Fruit fly (Drosophila melanogaster) whole organism, embryonic: ENCODE data around the gene Wdfy2.

Source experiments
- Blimp-1 ChIP-seq: fragments of 200-800 bp; sonication (Bioruptor generic); optimal IDR thresholded peaks from 3 replicates; lab custom pipeline; 2018; ENCODE audit warnings: missing biosample characterization, missing genetic modification characterization, mild to moderate bottlenecking, moderate library complexity, missing genetic modification reagents
- CG11695 ChIP-seq: fragments of 200-800 bp; sonication (Bioruptor generic); IDR thresholded peaks from 3 replicates; pipeline ENCODE4 v1.3.6; 2022; ENCODE audit warnings: missing biosample characterization, missing genetic modification characterization
- CG14667 ChIP-seq: fragments of 200-800 bp; sonication (Bioruptor generic); IDR thresholded peaks from 2 replicates; pipeline ENCODE4 v1.3.6; 2022; ENCODE audit warnings: missing biosample characterization, missing genetic modification characterization
- CG1529 ChIP-seq: fragments of 200-800 bp; sonication (Bioruptor generic); optimal IDR thresholded peaks from 3 replicates; lab custom pipeline; 2018; ENCODE audit warnings: missing biosample characterization, missing genetic modification characterization
- CG15514 ChIP-seq: fragments of 200-800 bp; sonication (Bioruptor generic); optimal IDR thresholded peaks from 3 replicates; lab custom pipeline; 2017; ENCODE audit warnings: missing biosample characterization, missing genetic modification characterization, mild to moderate bottlenecking, moderate library complexity, missing genetic modification reagents
- CG16813 ChIP-seq: fragments of 200-800 bp; sonication (Bioruptor generic); IDR thresholded peaks from 3 replicates; pipeline ENCODE4 v1.3.6; 2022; ENCODE audit warnings: missing biosample characterization, missing genetic modification characterization; ENCODE audit not compliant: partially characterized antibody
- CG17912 ChIP-seq: fragments of 200-800 bp; sonication (Bioruptor generic); optimal IDR thresholded peaks from 2 replicates; lab custom pipeline; 2018; ENCODE audit warnings: missing biosample characterization, mild to moderate bottlenecking, missing genetic modification characterization
- CG30403 ChIP-seq: fragments of 200-800 bp; sonication (Bioruptor generic); optimal IDR thresholded peaks from 3 replicates; lab custom pipeline; 2016; ENCODE audit warnings: missing biosample characterization, missing genetic modification characterization
- CG31388 ChIP-seq: fragments of 200-800 bp; sonication (Bioruptor generic); optimal IDR thresholded peaks from 2 replicates; lab custom pipeline; 2016; ENCODE audit warnings: missing biosample characterization, missing genetic modification characterization
- CG3281 ChIP-seq: fragments of 200-800 bp; sonication (Bioruptor generic); optimal IDR thresholded peaks from 3 replicates; lab custom pipeline; 2017; ENCODE audit warnings: missing biosample characterization, mild to moderate bottlenecking, missing genetic modification characterization
- CG33557 ChIP-seq: fragments of 200-800 bp; sonication (Bioruptor generic); optimal IDR thresholded peaks from 2 replicates; lab custom pipeline; 2019; ENCODE audit warnings: missing biosample characterization, mild to moderate bottlenecking, missing genetic modification characterization, moderate library complexity
- CG4424 ChIP-seq: fragments of 200-800 bp; sonication (Bioruptor generic); optimal IDR thresholded peaks from 3 replicates; lab custom pipeline; 2016; ENCODE audit warnings: missing biosample characterization, missing genetic modification characterization
- CG8765 ChIP-seq: fragments of 200-800 bp; sonication (Bioruptor generic); IDR thresholded peaks from 2 replicates; pipeline ENCODE4 v1.3.6; 2022; ENCODE audit warnings: missing biosample characterization, missing genetic modification characterization
- CTCF ChIP-seq: fragments of 200-800 bp; sonication (Bioruptor generic); optimal IDR thresholded peaks from 2 replicates; lab custom pipeline; 2017; ENCODE audit warnings: missing biosample characterization, mild to moderate bottlenecking, missing genetic modification characterization, moderate library complexity
- Elba2 ChIP-seq: fragments of 200-800 bp; sonication (Bioruptor generic); optimal IDR thresholded peaks from 3 replicates; lab custom pipeline; 2016; ENCODE audit warnings: missing biosample characterization, missing genetic modification characterization
- HLH3B ChIP-seq: fragments of 200-800 bp; sonication (Bioruptor generic); IDR thresholded peaks from 2 replicates; pipeline ENCODE4 v1.3.6; 2022; ENCODE audit warnings: missing biosample characterization, missing genetic modification characterization
- Hr3 ChIP-seq: fragments of 200-800 bp; sonication (Bioruptor generic); optimal IDR thresholded peaks from 3 replicates; lab custom pipeline; 2016; ENCODE audit warnings: missing biosample characterization, missing genetic modification characterization
- Hr39 ChIP-seq: fragments of >200 bp; optimal IDR thresholded peaks from 2 replicates; lab custom pipeline; 2017
- Hr78 ChIP-seq, 2 experiments: fragments of 200-800 bp in 1 of 2; fragments of >200 bp in 1 of 2; sonication (Bioruptor generic) in 1 of 2; optimal IDR thresholded peaks; 2 replicates each; lab custom pipeline; 2017 to 2019; ENCODE audit warnings: missing biosample characterization in 2 of 2, missing genetic modification characterization in 2 of 2, mild to moderate bottlenecking in 1 of 2, moderate library complexity in 1 of 2
- Hsf ChIP-seq: fragments of 200-800 bp; sonication (Bioruptor generic); optimal IDR thresholded peaks from 3 replicates; lab custom pipeline; 2016; ENCODE audit warnings: missing biosample characterization, missing genetic modification characterization
- Lpt ChIP-seq: fragments of >200 bp; optimal IDR thresholded peaks from 2 replicates; lab custom pipeline; 2018; ENCODE audit warnings: missing biosample characterization, missing genetic modification characterization
- NC2α ChIP-seq: fragments of 200-800 bp; sonication (Bioruptor generic); optimal IDR thresholded peaks from 2 replicates; lab custom pipeline; 2016; ENCODE audit warnings: missing biosample characterization, missing genetic modification characterization
- NFAT ChIP-seq: fragments of 200-800 bp; sonication (Bioruptor generic); IDR thresholded peaks from 2 replicates; pipeline ENCODE4 v1.3.6; 2022; ENCODE audit warnings: missing biosample characterization, missing genetic modification characterization
- Nf-YA ChIP-seq: fragments of 200-800 bp; sonication (Bioruptor generic); IDR thresholded peaks from 2 replicates; pipeline ENCODE4 v1.3.6; 2022; ENCODE audit warnings: missing biosample characterization, missing genetic modification characterization
- Oaz ChIP-seq: fragments of 200-800 bp; sonication (Bioruptor generic); IDR thresholded peaks from 2 replicates; pipeline ENCODE4 v1.3.6; 2022; ENCODE audit warnings: missing biosample characterization, missing genetic modification characterization
- PHDP ChIP-seq: fragments of 200-800 bp; sonication (Bioruptor generic); optimal IDR thresholded peaks from 3 replicates; lab custom pipeline; 2018; ENCODE audit warnings: missing biosample characterization, mild to moderate bottlenecking, missing genetic modification characterization, moderate library complexity
- Sry-β ChIP-seq: fragments of 200-800 bp; sonication (Bioruptor generic); optimal IDR thresholded peaks from 2 replicates; lab custom pipeline; 2018; ENCODE audit warnings: missing biosample characterization, mild to moderate bottlenecking, missing genetic modification characterization, moderate library complexity
- Sry-δ ChIP-seq: fragments of 200-800 bp; sonication (Bioruptor generic); optimal IDR thresholded peaks from 2 replicates; lab custom pipeline; 2016; ENCODE audit warnings: missing biosample characterization, missing genetic modification characterization
- Trl ChIP-seq, 3 experiments: fragments of >200 bp in 2 of 3; fragments of 200-800 bp in 1 of 3; sonication (Bioruptor generic) in 1 of 3; optimal IDR thresholded peaks; 2 replicates in 1 of 3; 3 replicates in 2 of 3; lab custom pipeline; 2016 to 2017; ENCODE audit warnings: missing biosample characterization in 1 of 3, missing genetic modification characterization in 1 of 3
- ato ChIP-seq: fragments of 200-800 bp; sonication (Bioruptor generic); IDR thresholded peaks from 2 replicates; pipeline ENCODE4 v1.3.6; 2022; ENCODE audit warnings: missing biosample characterization, missing genetic modification characterization; ENCODE audit not compliant: partially characterized antibody
- az2 ChIP-seq: fragments of 200-800 bp; sonication (Bioruptor generic); optimal IDR thresholded peaks from 3 replicates; lab custom pipeline; 2016; ENCODE audit warnings: missing biosample characterization, missing genetic modification characterization
- bsh ChIP-seq, 2 experiments: fragments of 200-800 bp; sonication (Bioruptor generic); optimal IDR thresholded peaks; 2 replicates each; lab custom pipeline; 2017 to 2018; ENCODE audit warnings: mild to moderate bottlenecking in 2 of 2, missing biosample characterization in 2 of 2, missing genetic modification characterization in 2 of 2, moderate library complexity in 1 of 2
- chn ChIP-seq: fragments of 200-800 bp; sonication (Bioruptor generic); optimal IDR thresholded peaks from 2 replicates; lab custom pipeline; 2016; ENCODE audit warnings: missing biosample characterization, missing genetic modification characterization
- crc ChIP-seq: fragments of 200-800 bp; sonication (Bioruptor generic); optimal IDR thresholded peaks from 2 replicates; lab custom pipeline; 2016; ENCODE audit warnings: missing biosample characterization, missing genetic modification characterization
- croc ChIP-seq: fragments of 200-800 bp; sonication (Bioruptor generic); conservative IDR thresholded peaks from 3 replicates; pipeline ENCODE4 v1.3.6; 2022; ENCODE audit warnings: missing biosample characterization, missing genetic modification characterization
- dan ChIP-seq: fragments of 200-800 bp; sonication (Bioruptor generic); IDR thresholded peaks from 2 replicates; pipeline ENCODE4 v1.3.6; 2022; ENCODE audit warnings: missing biosample characterization, missing genetic modification characterization
- gsb ChIP-seq: fragments of 200-800 bp; sonication (Bioruptor generic); IDR thresholded peaks from 2 replicates; pipeline ENCODE4 v1.3.6; 2022; ENCODE audit warnings: missing biosample characterization, missing genetic modification characterization
- hb ChIP-seq: fragments of 200-800 bp; sonication (Bioruptor generic); IDR thresholded peaks from 3 replicates; pipeline ENCODE4 v1.3.6; 2022; ENCODE audit warnings: missing biosample characterization, missing genetic modification characterization; ENCODE audit not compliant: partially characterized antibody
- jing ChIP-seq: fragments of 200-800 bp; sonication (Bioruptor generic); optimal IDR thresholded peaks from 2 replicates; lab custom pipeline; 2018; ENCODE audit warnings: missing biosample characterization, mild to moderate bottlenecking, missing genetic modification characterization
- kah ChIP-seq: fragments of 200-800 bp; sonication (Bioruptor generic); optimal IDR thresholded peaks from 2 replicates; lab custom pipeline; 2018; ENCODE audit warnings: missing biosample characterization, mild to moderate bottlenecking, missing genetic modification characterization
- lilli ChIP-seq: fragments of 200-800 bp; sonication (Bioruptor generic); optimal IDR thresholded peaks from 3 replicates; lab custom pipeline; 2016; ENCODE audit warnings: missing biosample characterization, missing genetic modification characterization
- maf-S ChIP-seq: fragments of 200-800 bp; sonication (Bioruptor generic); optimal IDR thresholded peaks from 2 replicates; lab custom pipeline; 2016; ENCODE audit warnings: missing biosample characterization, missing genetic modification characterization
- mirr ChIP-seq: fragments of 200-800 bp; sonication (Bioruptor generic); optimal IDR thresholded peaks from 3 replicates; lab custom pipeline; 2018; ENCODE audit warnings: missing biosample characterization, mild to moderate bottlenecking, missing genetic modification characterization
- nmo ChIP-seq: fragments of 200-800 bp; sonication (Bioruptor generic); optimal IDR thresholded peaks from 2 replicates; lab custom pipeline; 2018; ENCODE audit warnings: missing biosample characterization, mild to moderate bottlenecking, missing genetic modification characterization, moderate library complexity
- pan ChIP-seq, 4 experiments: fragments of >200 bp in 3 of 4; fragments of 200-800 bp in 1 of 4; sonication (Bioruptor generic) in 1 of 4; optimal IDR thresholded peaks in 3 of 4; IDR thresholded peaks in 1 of 4; 2 replicates each; pipeline versions ENCODE4 v1.3.6 to Lab custom; 2017 to 2022; ENCODE audit warnings: missing biosample characterization in 2 of 4, missing genetic modification characterization in 2 of 4, mixed read lengths in 1 of 4
- pum ChIP-seq: fragments of 200-800 bp; sonication (Bioruptor generic); optimal IDR thresholded peaks from 2 replicates; lab custom pipeline; 2016; ENCODE audit warnings: missing biosample characterization, missing genetic modification characterization
- scrt ChIP-seq: fragments of 200-800 bp; sonication (Bioruptor generic); optimal IDR thresholded peaks from 2 replicates; lab custom pipeline; 2018; ENCODE audit warnings: missing biosample characterization, mild to moderate bottlenecking, missing genetic modification characterization, moderate library complexity
- sens ChIP-seq: fragments of 200-800 bp; sonication (Bioruptor generic); peaks from one replicate; lab custom pipeline; 2016; ENCODE audit warnings: missing biosample characterization, missing genetic modification characterization
- seq ChIP-seq: fragments of 200-800 bp; sonication (Bioruptor generic); IDR thresholded peaks from 2 replicates; pipeline ENCODE4 v1.3.6; 2022; ENCODE audit warnings: missing biosample characterization, missing genetic modification characterization
- shn ChIP-seq: fragments of 200-800 bp; sonication (Bioruptor generic); optimal IDR thresholded peaks from 3 replicates; lab custom pipeline; 2016; ENCODE audit warnings: missing biosample characterization, missing genetic modification characterization
- stc ChIP-seq: fragments of 200-800 bp; sonication (Bioruptor generic); IDR thresholded peaks from 2 replicates; pipeline ENCODE4 v1.3.6; 2022; ENCODE audit warnings: missing biosample characterization, missing genetic modification characterization
- tgo ChIP-seq: fragments of 200-800 bp; sonication (Bioruptor generic); IDR thresholded peaks from 3 replicates; pipeline ENCODE4 v1.3.6; 2022; ENCODE audit warnings: missing biosample characterization, missing genetic modification characterization

Gene Wdfy2

dm6 chr2L:10426534-10427048 lies 3.5 kb downstream of the Wdfy2 start, which contains the start of the genes SmB and KdelR (continued):
- TF ChIP-seq jing (GFP tag; lab: Kevin White, UChicago) (no peak), CG33557 (peak; percentile 26), CG15514 (GFP tag; lab: Kevin White, UChicago) (peak; percentile 66), CG1529 (GFP tag; lab: Kevin White, UChicago) (no peak), Hr3 (GFP tag; lab: Kevin White, UChicago) (no peak), lilli (GFP tag; lab: Kevin White, UChicago) (peak; percentile 61), NC2α (no peak), sens (GFP tag; lab: Kevin White, UChicago) (peak; percentile 81), CG11695 (GFP tag; lab: Robert Waterston, UW) (no peak), chn (GFP tag; lab: Kevin White, UChicago) (no peak), az2 (GFP tag; lab: Kevin White, UChicago) (no peak), dan (no peak), CG14667 (no peak), kah (GFP tag; lab: Kevin White, UChicago) (no peak), Hr39 (lab: Kevin White, UChicago) (no peak), Sry-δ (GFP tag; lab: Kevin White, UChicago) (peak; percentile 89), seq (no peak), Sry-β (GFP tag; lab: Kevin White, UChicago) (no peak), CTCF (GFP tag; lab: Kevin White, UChicago) (no peak), gsb (GFP tag; lab: Robert Waterston, UW) (no peak), CG30403 (GFP tag; lab: Kevin White, UChicago) (peak; percentile 44), CG4424 (GFP tag; lab: Kevin White, UChicago) (peak; percentile 37), nmo (peak; percentile 41), bsh (GFP tag; optimal IDR thresholded peaks at IDR 0.05; lab: Kevin White, UChicago) (peak in 1 of 2 experiments; percentile 1), CG8765 (GFP tag; lab: Robert Waterston, UW) (no peak), Lpt (no peak), Blimp-1 (GFP tag; lab: Kevin White, UChicago) (no peak), CG16813 (GFP tag; lab: Robert Waterston, UW) (peak; percentile 82), CG17912 (GFP tag; lab: Kevin White, UChicago) (no peak), CG31388 (GFP tag; lab: Kevin White, UChicago) (no peak), crc (GFP tag; lab: Kevin White, UChicago) (no peak), mirr (GFP tag; lab: Kevin White, UChicago) (no peak), croc (GFP tag; lab: Robert Waterston, UW) (no peak), Oaz (GFP tag; lab: Robert Waterston, UW) (no peak), Elba2 (GFP tag; lab: Kevin White, UChicago) (peak; percentile 26), CG3281 (GFP tag; lab: Kevin White, UChicago) (no peak), tgo (GFP tag; lab: Robert Waterston, UW) (no peak), stc (no peak), NFAT (GFP tag; lab: Robert Waterston, UW) (no peak), Hr78 (GFP tag; optimal IDR thresholded peaks at IDR 0.05; lab: Kevin White, UChicago) (no peak), shn (no peak), Trl (optimal IDR thresholded peaks at IDR 0.05; lab: Kevin White, UChicago) (no peak), Trl (GFP tag; optimal IDR thresholded peaks at IDR 0.05; lab: Kevin White, UChicago) (peak; percentile 24), PHDP (tag; lab: Kevin White, UChicago) (peak; percentile 22), ato (GFP tag; lab: Robert Waterston, UW) (peak; percentile 68), Hsf (GFP tag; lab: Kevin White, UChicago) (peak; percentile 17), pum (GFP tag; lab: Kevin White, UChicago) (peak; percentile 10), hb (GFP tag; lab: Robert Waterston, UW) (peak; percentile 90), scrt (GFP tag; lab: Kevin White, UChicago) (no peak), Nf-YA (GFP tag; lab: Robert Waterston, UW) (no peak), maf-S (GFP tag; lab: Kevin White, UChicago) (no peak), pan (optimal IDR thresholded peaks at IDR 0.05; lab: Kevin White, UChicago) (no peak), pan (GFP tag; optimal IDR thresholded peaks at IDR 0.05 in 1 of 2, IDR thresholded peaks at IDR 0.05 in 1 of 2) (no peak), HLH3B (no peak)
